3 worm cellular contexts compared by ENCODE assay signal in genomic region chrIV:5344168-5344567, ce11.
A peak's percentile ranks its signal among the peaks of the same experiment; 100 is the strongest.
TF ChIP-seq lines count a peak whose summit lies in the region.

No protein-coding gene starts in this region.

TF ChIP-seq in whole organism, L1 larva, 84 proteins besides CTCF, POLR2A, EP300 and RAD21 (continued from another document):
- TF ChIP-seq skn-1 (tag; optimal IDR thresholded peaks at IDR 0.05; lab: Kevin White, UChicago) (no peak), lsy-2 (tag; optimal IDR thresholded peaks at IDR 0.05; lab: Kevin White, UChicago) (peak in 1 of 2 experiments; percentile 10), ceh-63 (GFP tag; optimal IDR thresholded peaks at IDR 0.05; lab: Kevin White, UChicago) (no peak), pag-3 (tag; optimal IDR thresholded peaks at IDR 0.05; lab: Kevin White, UChicago; ENCODE audit: borderline replicate concordance, insufficient read depth) (no peak), aly-2 (tag; optimal IDR thresholded peaks at IDR 0.05; lab: Kevin White, UChicago) (no peak), fkh-8 (tag; optimal IDR thresholded peaks at IDR 0.05; lab: Kevin White, UChicago) (no peak), Y116A8C.19 (tag; optimal IDR thresholded peaks at IDR 0.05; lab: Kevin White, UChicago; ENCODE audit: borderline replicate concordance) (no peak)
TF ChIP-seq in whole organism, L1 larva: peak in this region for 8.

TF ChIP-seq in whole organism, L2 larva, 48 proteins besides CTCF, POLR2A, EP300 and RAD21 (continued from another document):
- no peak for TF ChIP-seq ceh-82 (tag; optimal IDR thresholded peaks at IDR 0.05; lab: Kevin White, UChicago)
- no peak for TF ChIP-seq elt-1 (tag; optimal IDR thresholded peaks at IDR 0.05; lab: Kevin White, UChicago)
- TF ChIP-seq ztf-4 (tag; optimal IDR thresholded peaks at IDR 0.05; lab: Kevin White, UChicago) = no peak
- no peak for TF ChIP-seq lin-39 (tag; optimal IDR thresholded peaks at IDR 0.05; lab: Kevin White, UChicago)
- TF ChIP-seq aly-2 (tag; optimal IDR thresholded peaks at IDR 0.05; lab: Kevin White, UChicago) = no peak
- no peak for TF ChIP-seq F13H6.1 (tag; optimal IDR thresholded peaks at IDR 0.05; lab: Kevin White, UChicago)
- TF ChIP-seq nhr-10 (tag; optimal IDR thresholded peaks at IDR 0.05; lab: Kevin White, UChicago) = no peak
- no peak for TF ChIP-seq peb-1 (tag; optimal IDR thresholded peaks at IDR 0.05; lab: Kevin White, UChicago)
- TF ChIP-seq dmd-4 (tag; optimal IDR thresholded peaks at IDR 0.05; lab: Kevin White, UChicago) = no peak
- no peak for TF ChIP-seq nhr-129 (tag; optimal IDR thresholded peaks at IDR 0.05; lab: Kevin White, UChicago)
TF ChIP-seq in whole organism, L2 larva: peak in this region for 4.

TF ChIP-seq in whole organism, L4 larva, 104 proteins besides CTCF, POLR2A, EP300 and RAD21 (continued from another document):
- TF ChIP-seq R02D3.7 (tag; optimal IDR thresholded peaks at IDR 0.05; lab: Kevin White, UChicago) = no peak
- TF ChIP-seq Y105C5A.15 (GFP tag; IDR thresholded peaks at IDR 0.05; lab: Robert Waterston, UW) = no peak
- TF ChIP-seq dve-1 (tag; optimal IDR thresholded peaks at IDR 0.05; lab: Kevin White, UChicago; ENCODE audit: insufficient read depth) = peak; percentile 63
- peak; percentile 57 for TF ChIP-seq dmd-6 (GFP tag; IDR thresholded peaks at IDR 0.05; lab: Robert Waterston, UW)
- TF ChIP-seq ceh-62 (tag; optimal IDR thresholded peaks at IDR 0.05; lab: Kevin White, UChicago) = no peak
- no peak for TF ChIP-seq lin-13 (GFP tag; optimal IDR thresholded peaks at IDR 0.05; lab: Kevin White, UChicago)
- TF ChIP-seq F49E8.2 (tag; optimal IDR thresholded peaks at IDR 0.05; lab: Kevin White, UChicago; ENCODE audit: borderline replicate concordance) = no peak
- no peak for TF ChIP-seq lin-15B (tag; optimal IDR thresholded peaks at IDR 0.05; lab: Kevin White, UChicago)
- peak; percentile 56; the same call in 1 of the 2 replicates for TF ChIP-seq pha-4 (GFP tag; IDR thresholded peaks at IDR 0.05; lab: Robert Waterston, UW)
- no peak for TF ChIP-seq pha-4 (tag; optimal IDR thresholded peaks at IDR 0.05; lab: Kevin White, UChicago)
- no peak for TF ChIP-seq Y48G9A.11 (GFP tag; IDR thresholded peaks at IDR 0.05; lab: Robert Waterston, UW)
- TF ChIP-seq ztf-11 (tag; optimal IDR thresholded peaks at IDR 0.05; lab: Kevin White, UChicago) = no peak
- TF ChIP-seq hlh-11 (tag; optimal IDR thresholded peaks at IDR 0.05; lab: Kevin White, UChicago) = no peak
- TF ChIP-seq unc-130 (GFP tag; optimal IDR thresholded peaks at IDR 0.05; lab: Kevin White, UChicago) = no peak
- TF ChIP-seq mxl-3 (GFP tag; optimal IDR thresholded peaks at IDR 0.05; lab: Kevin White, UChicago) = no peak
- TF ChIP-seq mxl-2 (GFP tag; conservative IDR thresholded peaks at IDR 0.05; lab: Robert Waterston, UW) = no peak
- TF ChIP-seq hlh-30 (tag; optimal IDR thresholded peaks at IDR 0.05; lab: Kevin White, UChicago; ENCODE audit: insufficient read depth) = peak; percentile 54
- peak in 1 of 2 experiments; percentile 19 for TF ChIP-seq daf-16 (GFP tag; optimal IDR thresholded peaks at IDR 0.05; lab: Kevin White, UChicago)
- TF ChIP-seq daf-16 (tag; optimal IDR thresholded peaks at IDR 0.05; lab: Kevin White, UChicago) = peak; percentile 55
- TF ChIP-seq dpl-1 (GFP tag; optimal IDR thresholded peaks at IDR 0.05; lab: Kevin White, UChicago) = no peak
- TF ChIP-seq lin-1 (GFP tag; IDR thresholded peaks at IDR 0.05; lab: Robert Waterston, UW) = no peak
- TF ChIP-seq T20F7.1 (GFP tag; optimal IDR thresholded peaks at IDR 0.05; lab: Kevin White, UChicago) = no peak
- no peak for TF ChIP-seq ceh-20 (GFP tag; IDR thresholded peaks at IDR 0.05; lab: Robert Waterston, UW)
- peak; percentile 4 for TF ChIP-seq nhr-102 (tag; optimal IDR thresholded peaks at IDR 0.05; lab: Kevin White, UChicago)
- TF ChIP-seq nhr-6 (tag; optimal IDR thresholded peaks at IDR 0.05; lab: Kevin White, UChicago) = peak; percentile 5
- TF ChIP-seq nhr-77 (tag; optimal IDR thresholded peaks at IDR 0.05; lab: Kevin White, UChicago) = no peak
- no peak for TF ChIP-seq sdz-12 (GFP tag; optimal IDR thresholded peaks at IDR 0.05; lab: Kevin White, UChicago)
- TF ChIP-seq pqm-1 (tag; optimal IDR thresholded peaks at IDR 0.05; lab: Kevin White, UChicago) = no peak
- peak; percentile 53; the same call in 1 of the 2 replicates for TF ChIP-seq arid-1 (GFP tag; conservative IDR thresholded peaks at IDR 0.05; lab: Robert Waterston, UW)
- TF ChIP-seq duxl-1 (tag; optimal IDR thresholded peaks at IDR 0.05; lab: Kevin White, UChicago; ENCODE audit: poor library complexity) = no peak
- TF ChIP-seq madf-9 (GFP tag; conservative IDR thresholded peaks at IDR 0.05; lab: Robert Waterston, UW) = no peak
- TF ChIP-seq ceh-28 (tag; optimal IDR thresholded peaks at IDR 0.05; lab: Kevin White, UChicago) = no peak
- no peak for TF ChIP-seq ceh-82 (tag; optimal IDR thresholded peaks at IDR 0.05; lab: Kevin White, UChicago)
- no peak for TF ChIP-seq ama-1 (optimal IDR thresholded peaks at IDR 0.05; lab: Kevin White, UChicago)
- no peak for TF ChIP-seq ctbp-1 (GFP tag; IDR thresholded peaks at IDR 0.05; lab: Robert Waterston, UW)
- TF ChIP-seq lin-38 (GFP tag; IDR thresholded peaks at IDR 0.05; lab: Robert Waterston, UW) = peak; percentile 54
- TF ChIP-seq snpc-1.2 (GFP tag; IDR thresholded peaks at IDR 0.05; lab: Robert Waterston, UW) = peak; percentile 95
- no peak for TF ChIP-seq ces-1 (GFP tag; optimal IDR thresholded peaks at IDR 0.05; lab: Kevin White, UChicago)
- TF ChIP-seq skn-1 (tag; optimal IDR thresholded peaks at IDR 0.05; lab: Kevin White, UChicago) = no peak
- no peak for TF ChIP-seq ZK337.2 (GFP tag; IDR thresholded peaks at IDR 0.05; lab: Robert Waterston, UW)
- TF ChIP-seq Y5F2A.4 (GFP tag; optimal IDR thresholded peaks at IDR 0.05; lab: Kevin White, UChicago) = no peak
- no peak for TF ChIP-seq zip-11 (GFP tag; IDR thresholded peaks at IDR 0.05; lab: Robert Waterston, UW)
- TF ChIP-seq tag-97 (GFP tag; IDR thresholded peaks at IDR 0.05; lab: Robert Waterston, UW) = no peak
- TF ChIP-seq nhr-10 (tag; optimal IDR thresholded peaks at IDR 0.05; lab: Kevin White, UChicago) = no peak
